Fruit fly (Drosophila melanogaster): ENCODE measurements around the gene PNUTS.

Gene PNUTS

DNA sequence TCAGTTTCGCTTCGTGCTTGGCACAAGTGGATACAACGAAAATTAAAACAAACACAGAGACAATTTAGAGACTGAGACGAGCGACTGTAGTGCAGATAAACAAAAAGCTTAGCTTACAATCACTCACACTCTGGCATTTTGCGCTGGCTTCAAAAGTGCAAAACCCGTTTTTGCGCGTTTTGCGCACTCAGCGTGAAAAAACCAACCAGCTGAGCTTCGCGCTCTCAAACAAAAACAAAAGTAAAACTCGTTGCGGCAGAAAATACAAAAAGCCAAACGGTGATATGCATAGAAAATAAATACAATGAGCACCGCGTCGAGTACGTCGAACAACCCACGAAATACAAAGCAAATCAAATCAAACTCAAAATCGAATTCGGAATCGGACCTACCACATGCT, 29.5 kb upstream of the PNUTS start:
- TF ChIP-seq CG6765 (GFP tag; optimal IDR thresholded peaks at IDR 0.05) (peak; percentile 2), nom (GFP tag; optimal IDR thresholded peaks at IDR 0.05) (peak; percentile 38), CG15073 (GFP tag; optimal IDR thresholded peaks at IDR 0.05) (no peak), CG34224 (GFP tag; IDR thresholded peaks at IDR 0.05; ENCODE audit: partially characterized antibody) (0 out of 3 replicates have a peak, but pooled peaks have one; percentile 19), cg (GFP tag; optimal IDR thresholded peaks at IDR 0.05) (peak; percentile 3), Drgx (GFP tag; IDR thresholded peaks at IDR 0.05) (0 out of 2 replicates have a peak, but pooled peaks have one; percentile 33), CG3163 (GFP tag; optimal IDR thresholded peaks at IDR 0.05) (no peak), pan (optimal IDR thresholded peaks at IDR 0.05) (no peak), pan (GFP tag; optimal IDR thresholded peaks at IDR 0.05 in 1 of 2, IDR thresholded peaks at IDR 0.05 in 1 of 2) (peak in 1 of 2 experiments; percentile 27), chinmo (GFP tag; IDR thresholded peaks at IDR 0.05; ENCODE audit: partially characterized antibody) (peak; percentile 90; the same call in 2 of the 4 replicates)

DNA sequence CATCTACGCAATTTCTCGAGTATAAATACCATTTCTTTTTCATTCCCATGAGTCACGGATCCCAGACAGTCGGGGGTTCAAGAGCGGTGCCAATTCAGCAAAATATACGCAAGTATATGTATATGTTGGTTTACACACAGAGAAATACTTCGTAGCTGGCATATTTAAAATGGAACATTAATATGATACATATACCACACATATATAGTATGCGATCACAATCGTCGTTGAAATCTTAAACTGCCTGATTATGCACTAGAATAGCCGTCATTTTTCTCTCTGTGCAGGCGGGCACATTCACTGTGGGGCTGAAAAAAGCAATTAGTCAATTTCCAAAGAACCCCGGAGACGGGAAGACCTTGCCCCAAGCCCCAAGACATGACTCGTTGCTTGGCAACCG, 28.6 kb upstream of the PNUTS start:
- TF ChIP-seq lola (GFP tag; optimal IDR thresholded peaks at IDR 0.05): peak in 1 of 3 experiments; percentile 17
- peak; percentile 57 for TF ChIP-seq CG8089 (GFP tag; optimal IDR thresholded peaks at IDR 0.05)
- no peak for TF ChIP-seq Scr (GFP tag; IDR thresholded peaks at IDR 0.05; ENCODE audit: partially characterized antibody)
- peak; percentile 52 for TF ChIP-seq HmgZ (tag; optimal IDR thresholded peaks at IDR 0.05)
- TF ChIP-seq Sry-δ (GFP tag; optimal IDR thresholded peaks at IDR 0.05): peak; percentile 8
- TF ChIP-seq CG14667 (GFP tag; IDR thresholded peaks at IDR 0.05): peak; percentile 64
- TF ChIP-seq HLH4C (GFP tag; IDR thresholded peaks at IDR 0.05; ENCODE audit: partially characterized antibody): no peak
- peak; percentile 51; the same call in 1 of the 2 replicates for TF ChIP-seq CG4730 (GFP tag; IDR thresholded peaks at IDR 0.05)
- peak; percentile 63 for TF ChIP-seq scrt (GFP tag; optimal IDR thresholded peaks at IDR 0.05)
- peak; percentile 39 for TF ChIP-seq CG14710 (tag; optimal IDR thresholded peaks at IDR 0.05)
- TF ChIP-seq Taf1 (GFP tag; IDR thresholded peaks at IDR 0.05): peak; percentile 71
- TF ChIP-seq CG3838 (GFP tag; optimal IDR thresholded peaks at IDR 0.05): peak; percentile 51
- peak; percentile 62 for TF ChIP-seq CG12071 (GFP tag; optimal IDR thresholded peaks at IDR 0.05)
- TF ChIP-seq CG15073 (GFP tag; optimal IDR thresholded peaks at IDR 0.05): no peak
- peak; percentile 77 for TF ChIP-seq CG9609 (GFP tag; optimal IDR thresholded peaks at IDR 0.05)
- TF ChIP-seq Elba2 (GFP tag; optimal IDR thresholded peaks at IDR 0.05): no peak
- TF ChIP-seq stc (GFP tag; IDR thresholded peaks at IDR 0.05): peak; percentile 61
- TF ChIP-seq jing (GFP tag; optimal IDR thresholded peaks at IDR 0.05): no peak
- peak; percentile 80 for TF ChIP-seq al (GFP tag; IDR thresholded peaks at IDR 0.05)
- TF ChIP-seq Ada2b (GFP tag; IDR thresholded peaks at IDR 0.05): peak; percentile 82
- peak; percentile 79 for TF ChIP-seq CG3847 (GFP tag; IDR thresholded peaks at IDR 0.05)
- no peak for TF ChIP-seq CG15479 (GFP tag; optimal IDR thresholded peaks at IDR 0.05)
- peak; percentile 31; the same call in 1 of the 2 replicates for TF ChIP-seq Poxn (GFP tag; IDR thresholded peaks at IDR 0.05)
- TF ChIP-seq Drgx (GFP tag; IDR thresholded peaks at IDR 0.05): peak; percentile 94
- no peak for TF ChIP-seq CG33557 (GFP tag; optimal IDR thresholded peaks at IDR 0.05)
- TF ChIP-seq Dek (tag; optimal IDR thresholded peaks at IDR 0.05): peak; percentile 68
- peak; percentile 66 for TF ChIP-seq CG9817 (tag; optimal IDR thresholded peaks at IDR 0.05)
- peak; percentile 38 for TF ChIP-seq Myb (GFP tag; optimal IDR thresholded peaks at IDR 0.05)
- TF ChIP-seq toy (GFP tag; IDR thresholded peaks at IDR 0.05): peak; percentile 58; the same call in 1 of the 2 replicates
- TF ChIP-seq kni (GFP tag; optimal IDR thresholded peaks at IDR 0.05): no peak
- peak; percentile 85 for TF ChIP-seq row (GFP tag; IDR thresholded peaks at IDR 0.05)
- TF ChIP-seq gcm2 (GFP tag; optimal IDR thresholded peaks at IDR 0.05): peak; percentile 40
- 0 out of 2 replicates have a peak, but pooled peaks have one; percentile 39 for TF ChIP-seq CkIIα-i1 (GFP tag; IDR thresholded peaks at IDR 0.05)
- no peak for TF ChIP-seq Dad (GFP tag; optimal IDR thresholded peaks at IDR 0.05)
- peak; percentile 45; the same call in 1 of the 2 replicates for TF ChIP-seq CG32767 (GFP tag; IDR thresholded peaks at IDR 0.05)
- TF ChIP-seq sna (GFP tag; IDR thresholded peaks at IDR 0.05; ENCODE audit: partially characterized antibody): no peak
- no peak for TF ChIP-seq CG13123 (GFP tag; optimal IDR thresholded peaks at IDR 0.05)
- peak; percentile 55 for TF ChIP-seq CG10274 (GFP tag; optimal IDR thresholded peaks at IDR 0.05)
- no peak for TF ChIP-seq Dip2 (GFP tag; IDR thresholded peaks at IDR 0.05)
- TF ChIP-seq CG17359 (tag; optimal IDR thresholded peaks at IDR 0.05): peak; percentile 70
- TF ChIP-seq Camta (GFP tag; optimal IDR thresholded peaks at IDR 0.05): peak; percentile 51

Measured in whole organism, embryonic.